5 worm cellular contexts compared by ENCODE assay signal in the genomic region with DNA sequence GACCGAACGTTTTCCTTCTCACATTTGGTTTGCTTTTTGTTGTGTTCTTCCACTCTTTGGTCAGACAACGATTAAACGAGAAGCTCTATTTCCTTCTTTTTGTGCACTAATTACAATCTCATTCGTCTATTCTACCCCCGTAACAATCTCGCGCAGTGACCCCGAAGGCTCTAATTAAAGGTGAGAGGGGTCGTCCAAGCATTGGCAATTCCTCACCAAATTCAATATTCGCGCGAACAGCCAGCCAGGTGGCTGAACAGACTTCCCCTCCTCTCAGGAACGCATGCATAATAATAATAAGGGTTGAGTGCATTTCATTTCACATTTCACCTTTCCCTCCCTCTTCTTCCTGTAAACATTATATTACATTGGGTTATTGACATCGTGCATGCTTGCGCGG.
TF ChIP-seq lines count a peak whose summit lies in the region.

No protein-coding gene starts in this region.

TF ChIP-seq in whole organism, L4 larva, 104 proteins besides CTCF, POLR2A, EP300 and RAD21:
- TF ChIP-seq zip-2 (tag; optimal IDR thresholded peaks at IDR 0.05; lab: Kevin White, UChicago) (no peak), aha-1 (tag; lab: Kevin White, UChicago) (peak; percentile 55)

TF ChIP-seq in whole organism, early embryonic, 17 proteins besides CTCF, POLR2A, EP300 and RAD21:
- TF ChIP-seq ceh-36 (tag; optimal IDR thresholded peaks at IDR 0.05; lab: Kevin White, UChicago) (no peak), F13C5.2 (tag; optimal IDR thresholded peaks at IDR 0.05; lab: Kevin White, UChicago) (peak; percentile 3)

TF ChIP-seq in whole organism, late embryonic, 69 proteins besides CTCF, POLR2A, EP300 and RAD21:
- no peak for TF ChIP-seq lin-11 (tag; optimal IDR thresholded peaks at IDR 0.05; lab: Kevin White, UChicago)
- TF ChIP-seq ref-2 (tag; optimal IDR thresholded peaks at IDR 0.05; lab: Kevin White, UChicago) = peak; percentile 14
- TF ChIP-seq K09A11.1 (tag; optimal IDR thresholded peaks at IDR 0.05; lab: Kevin White, UChicago; ENCODE audit: insufficient read depth) = no peak
- TF ChIP-seq ceh-2 (tag; optimal IDR thresholded peaks at IDR 0.05; lab: Kevin White, UChicago) = no peak
- TF ChIP-seq tbx-2 (tag; optimal IDR thresholded peaks at IDR 0.05; lab: Kevin White, UChicago) = peak; percentile 45
- TF ChIP-seq rnt-1 (tag; optimal IDR thresholded peaks at IDR 0.05; lab: Kevin White, UChicago) = no peak
- no peak for TF ChIP-seq eyg-1 (tag; optimal IDR thresholded peaks at IDR 0.05; lab: Kevin White, UChicago)
- TF ChIP-seq pqm-1 (tag; optimal IDR thresholded peaks at IDR 0.05; lab: Kevin White, UChicago) = no peak
- TF ChIP-seq ceh-31 (tag; optimal IDR thresholded peaks at IDR 0.05; lab: Kevin White, UChicago) = peak; percentile 62
- no peak for TF ChIP-seq ztf-16 (tag; optimal IDR thresholded peaks at IDR 0.05; lab: Kevin White, UChicago)
- TF ChIP-seq unc-42 (tag; optimal IDR thresholded peaks at IDR 0.05; lab: Kevin White, UChicago) = peak; percentile 6
- TF ChIP-seq gmeb-2 (tag; optimal IDR thresholded peaks at IDR 0.05; lab: Kevin White, UChicago) = no peak
- TF ChIP-seq sox-4 (tag; optimal IDR thresholded peaks at IDR 0.05; lab: Kevin White, UChicago) = no peak
- TF ChIP-seq npax-4 (tag; optimal IDR thresholded peaks at IDR 0.05; lab: Kevin White, UChicago) = no peak
- TF ChIP-seq unc-3 (GFP tag; conservative IDR thresholded peaks at IDR 0.05; lab: Robert Waterston, UW) = no peak
- TF ChIP-seq unc-3 (tag; optimal IDR thresholded peaks at IDR 0.05; lab: Kevin White, UChicago) = no peak
- TF ChIP-seq ceh-6 (GFP tag; optimal IDR thresholded peaks at IDR 0.05; lab: Kevin White, UChicago) = no peak
- TF ChIP-seq ceh-34 (tag; optimal IDR thresholded peaks at IDR 0.05; lab: Kevin White, UChicago) = no peak
- TF ChIP-seq fkh-6 (tag; optimal IDR thresholded peaks at IDR 0.05; lab: Kevin White, UChicago) = no peak

TF ChIP-seq in whole organism, midembryonic, 9 proteins besides CTCF, POLR2A, EP300 and RAD21:
- TF ChIP-seq cog-1 (tag; optimal IDR thresholded peaks at IDR 0.05; lab: Kevin White, UChicago) (peak; percentile 12), ztf-29 (GFP tag; IDR thresholded peaks at IDR 0.05; lab: Robert Waterston, UW) (no peak)

TF ChIP-seq in whole organism, mixed stage, embryonic, 35 proteins besides CTCF, POLR2A, EP300 and RAD21:
- peak; percentile 47 for TF ChIP-seq nhr-2 (tag; optimal IDR thresholded peaks at IDR 0.05; lab: Kevin White, UChicago)
- peak; percentile 68 for TF ChIP-seq ceh-43 (GFP tag; optimal IDR thresholded peaks at IDR 0.05; lab: Kevin White, UChicago)
- peak; percentile 20 for TF ChIP-seq ceh-83 (GFP tag; optimal IDR thresholded peaks at IDR 0.05; lab: Kevin White, UChicago)
- TF ChIP-seq bed-3 (GFP tag; optimal IDR thresholded peaks at IDR 0.05; lab: Kevin White, UChicago) = no peak
- TF ChIP-seq pha-4 (tag; optimal IDR thresholded peaks at IDR 0.05; lab: Kevin White, UChicago) = peak; percentile 10
- TF ChIP-seq mls-2 (tag; optimal IDR thresholded peaks at IDR 0.05; lab: Kevin White, UChicago) = peak; percentile 71
- TF ChIP-seq sptf-1 (tag; optimal IDR thresholded peaks at IDR 0.05; lab: Kevin White, UChicago) = peak; percentile 74
- TF ChIP-seq ces-1 (GFP tag; optimal IDR thresholded peaks at IDR 0.05; lab: Kevin White, UChicago) = no peak
- no peak for TF ChIP-seq nhr-76 (tag; optimal IDR thresholded peaks at IDR 0.05; lab: Kevin White, UChicago)
- no peak for TF ChIP-seq nhr-237 (tag; optimal IDR thresholded peaks at IDR 0.05; lab: Kevin White, UChicago)
- TF ChIP-seq lin-32 (GFP tag; optimal IDR thresholded peaks at IDR 0.05; lab: Kevin White, UChicago) = peak; percentile 22
- no peak for TF ChIP-seq elt-3 (tag; optimal IDR thresholded peaks at IDR 0.05; lab: Kevin White, UChicago)
- TF ChIP-seq ham-2 (GFP tag; optimal IDR thresholded peaks at IDR 0.05; lab: Kevin White, UChicago) = no peak
- TF ChIP-seq M03D4.4 (tag; optimal IDR thresholded peaks at IDR 0.05; lab: Kevin White, UChicago) = no peak
- no peak for TF ChIP-seq lin-13 (tag; optimal IDR thresholded peaks at IDR 0.05; lab: Kevin White, UChicago)
- TF ChIP-seq flh-1 (GFP tag; optimal IDR thresholded peaks at IDR 0.05; lab: Kevin White, UChicago) = no peak
- TF ChIP-seq sem-2 (GFP tag; optimal IDR thresholded peaks at IDR 0.05; lab: Kevin White, UChicago) = peak; percentile 23
